Worm (Caenorhabditis elegans) whole organism, L4 larva: ENCODE data around the gene T01B11.1.

Experiments
- Y48G9A.11 ChIP-seq: fragments of 200-800 bp; sonication (Bioruptor generic); IDR thresholded peaks from 2 replicates; pipeline ENCODE4 v1.3.6; 2022; ENCODE audit warnings: missing genetic modification reagents, missing genetic modification characterization, missing compliant biosample characterization
- ama-1 ChIP-seq: fragments of 150-350 bp; optimal IDR thresholded peaks from 2 replicates; lab custom pipeline; 2014; ENCODE audit warnings: inconsistent platforms, mixed read lengths
- lin-13 ChIP-seq: fragments of 150-350 bp; optimal IDR thresholded peaks from 2 replicates; lab custom pipeline; 2014; ENCODE audit warnings: missing biosample characterization, missing genetic modification reagents, missing genetic modification characterization
- mdt-29 ChIP-seq: fragments of 200-800 bp; sonication (Bioruptor generic); IDR thresholded peaks from 2 replicates; pipeline ENCODE4 v1.3.6; 2022; ENCODE audit warnings: missing genetic modification reagents, missing genetic modification characterization, missing compliant biosample characterization
- mep-1 ChIP-seq: fragments of 150-350 bp; sonication (generic microtip); optimal IDR thresholded peaks from 3 replicates; lab custom pipeline; 2014; ENCODE audit warnings: missing biosample characterization, missing genetic modification characterization
- ztf-11 ChIP-seq: fragments of 150-350 bp; optimal IDR thresholded peaks from 2 replicates; lab custom pipeline; 2014; ENCODE audit warnings: missing biosample characterization, missing genetic modification characterization

DNA sequence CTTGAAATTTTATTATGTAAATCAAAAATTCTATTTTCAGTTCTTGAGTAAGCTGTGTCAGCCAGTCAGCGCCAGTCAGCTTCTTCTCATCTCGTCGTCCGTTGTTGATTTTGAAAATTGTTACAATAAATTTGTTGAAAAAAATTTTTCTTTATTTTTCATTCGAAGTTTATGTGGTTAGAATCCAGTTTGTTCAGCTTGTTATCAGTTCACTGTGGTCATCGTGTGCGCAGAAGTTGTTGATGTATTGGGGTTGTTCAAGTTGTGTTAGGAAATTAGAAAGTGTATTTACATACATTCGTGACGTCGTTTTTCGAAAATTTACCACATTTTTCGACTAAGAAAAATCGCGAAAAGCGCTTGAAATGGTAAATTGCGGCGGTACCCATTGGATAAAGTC is 49.2 kb upstream of the T01B11.1 start:
- TF ChIP-seq Y48G9A.11 (GFP tag; lab: Robert Waterston, UW) (no peak), mdt-29 (GFP tag; lab: Robert Waterston, UW) (no peak), ama-1 (lab: Kevin White, UChicago) (no peak), lin-13 (GFP tag; lab: Kevin White, UChicago) (no peak), mep-1 (tag; lab: Kevin White, UChicago) (no peak), ztf-11 (tag; lab: Kevin White, UChicago) (no peak)
